Worm (Caenorhabditis elegans) whole organism, mixed stage, embryonic: ENCODE measurements around the gene ZK1248.5.

Experiments
- ces-1 ChIP-seq: fragments of 150-350 bp; optimal IDR thresholded peaks from 2 replicates; lab custom pipeline; 2014; ENCODE audit warnings: missing biosample characterization, missing genetic modification reagents, missing genetic modification characterization
- elt-3 ChIP-seq: fragments of 150-350 bp; optimal IDR thresholded peaks from 2 replicates; lab custom pipeline; 2014; ENCODE audit warnings: missing biosample characterization, missing genetic modification characterization
- flh-1 ChIP-seq: fragments of 200-800 bp; sonication (Bioruptor generic); optimal IDR thresholded peaks from 2 replicates; lab custom pipeline; 2018; ENCODE audit warnings: mild to moderate bottlenecking, missing genetic modification characterization, moderate library complexity, missing compliant biosample characterization
- nhr-237 ChIP-seq: fragments of 150-350 bp; optimal IDR thresholded peaks from 2 replicates; lab custom pipeline; 2014; ENCODE audit warnings: missing biosample characterization, missing genetic modification characterization
- nhr-76 ChIP-seq: sonication (generic microtip); optimal IDR thresholded peaks from 2 replicates; lab custom pipeline; 2017; ENCODE audit warnings: missing biosample characterization, missing genetic modification characterization
- snpc-4 ChIP-seq: fragments of 150-350 bp; optimal IDR thresholded peaks from 2 replicates; lab custom pipeline; 2014; ENCODE audit warnings: missing biosample characterization, missing genetic modification characterization
- unc-120 ChIP-seq: sonication (generic microtip); optimal IDR thresholded peaks from 2 replicates; lab custom pipeline; 2017; ENCODE audit warnings: missing genetic modification characterization, missing compliant biosample characterization; ENCODE audit not compliant: poor library complexity, severe bottlenecking
- unc-39 ChIP-seq: fragments of 150-350 bp; optimal IDR thresholded peaks from 2 replicates; lab custom pipeline; 2014; ENCODE audit warnings: missing biosample characterization, missing genetic modification characterization
- unc-62 ChIP-seq: fragments of 150-350 bp; optimal IDR thresholded peaks from 2 replicates; lab custom pipeline; 2014; ENCODE audit warnings: missing biosample characterization, missing genetic modification reagents, missing genetic modification characterization
- ztf-11 ChIP-seq: fragments of 150-350 bp; optimal IDR thresholded peaks from 2 replicates; lab custom pipeline; 2014; ENCODE audit warnings: missing biosample characterization, missing genetic modification characterization

ce11 chrII:5806563-5806962 lies 3.8 kb upstream of the ZK1248.5 start:
- TF ChIP-seq elt-3 (tag; lab: Kevin White, UChicago) = no peak
- TF ChIP-seq snpc-4 (tag; lab: Kevin White, UChicago) = no peak
- TF ChIP-seq ztf-11 = no peak
- no peak for TF ChIP-seq unc-62 (GFP tag; lab: Kevin White, UChicago)
- no peak for TF ChIP-seq flh-1
- no peak for TF ChIP-seq nhr-76 (tag; lab: Kevin White, UChicago)
- no peak for TF ChIP-seq nhr-237 (tag; lab: Kevin White, UChicago)
- TF ChIP-seq unc-39 (tag; lab: Kevin White, UChicago) = no peak
- no peak for TF ChIP-seq unc-120 (tag; lab: Kevin White, UChicago)
- no peak for TF ChIP-seq ces-1 (GFP tag; lab: Kevin White, UChicago)
